Worm (Caenorhabditis elegans): ENCODE measurements around the gene F10G2.1.
A peak's percentile ranks its signal among the peaks of the same experiment; 100 is the strongest.

Gene F10G2.1

DNA sequence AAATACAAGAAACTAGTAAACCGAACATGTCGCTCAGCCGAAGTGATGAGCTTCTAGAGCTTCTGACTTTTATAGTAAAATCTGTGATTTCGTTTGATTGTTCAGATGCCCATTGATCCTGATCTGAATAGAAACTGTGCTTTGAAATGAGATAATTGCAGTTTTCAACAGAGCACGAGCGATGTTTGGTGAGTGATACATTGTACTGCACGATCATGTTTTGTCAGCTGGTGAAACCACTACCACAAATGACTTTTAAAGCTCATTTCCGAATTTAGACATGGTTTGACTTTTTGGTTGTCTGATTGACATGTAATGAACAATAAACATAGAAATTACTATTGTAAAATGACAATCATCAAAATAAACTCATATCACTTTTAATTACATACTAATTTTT is 23.1 kb downstream of the F10G2.1 start, which contains the start of gene tag-293:
tag-293 (minus strand) TSS at position 101 of the 400 bp plus-strand sequence.
- no peak for TF ChIP-seq nhr-25 (tag; optimal IDR thresholded peaks at IDR 0.05)
- TF ChIP-seq nhr-21 (tag; optimal IDR thresholded peaks at IDR 0.05) = no peak
- no peak for TF ChIP-seq gmeb-1 (tag; optimal IDR thresholded peaks at IDR 0.05)
- TF ChIP-seq snpc-4 (tag; optimal IDR thresholded peaks at IDR 0.05) = no peak
- no peak for TF ChIP-seq sem-4 (tag; optimal IDR thresholded peaks at IDR 0.05)
- TF ChIP-seq blmp-1 (tag; optimal IDR thresholded peaks at IDR 0.05; ENCODE audit: insufficient read depth) = no peak
- TF ChIP-seq unc-55 (GFP tag; optimal IDR thresholded peaks at IDR 0.05) = no peak
- TF ChIP-seq ceh-16 (tag; optimal IDR thresholded peaks at IDR 0.05) = no peak
- TF ChIP-seq skn-1 (tag; optimal IDR thresholded peaks at IDR 0.05) = no peak
- no peak for TF ChIP-seq ztf-1 (GFP tag; conservative IDR thresholded peaks at IDR 0.05)
- no peak for TF ChIP-seq sma-9 (GFP tag; optimal IDR thresholded peaks at IDR 0.05)
- TF ChIP-seq sma-9 (tag; optimal IDR thresholded peaks at IDR 0.05) = no peak
- no peak for TF ChIP-seq nhr-77 (tag; optimal IDR thresholded peaks at IDR 0.05)
- TF ChIP-seq lsy-2 (tag; optimal IDR thresholded peaks at IDR 0.05) = no peak
- no peak for TF ChIP-seq nhr-237 (tag; optimal IDR thresholded peaks at IDR 0.05)
- no peak for TF ChIP-seq dmd-4 (tag; optimal IDR thresholded peaks at IDR 0.05)
- TF ChIP-seq zag-1 (tag; optimal IDR thresholded peaks at IDR 0.05) = no peak
- no peak for TF ChIP-seq ztf-4 (tag; optimal IDR thresholded peaks at IDR 0.05)
- TF ChIP-seq elt-3 (tag; optimal IDR thresholded peaks at IDR 0.05) = no peak

DNA sequence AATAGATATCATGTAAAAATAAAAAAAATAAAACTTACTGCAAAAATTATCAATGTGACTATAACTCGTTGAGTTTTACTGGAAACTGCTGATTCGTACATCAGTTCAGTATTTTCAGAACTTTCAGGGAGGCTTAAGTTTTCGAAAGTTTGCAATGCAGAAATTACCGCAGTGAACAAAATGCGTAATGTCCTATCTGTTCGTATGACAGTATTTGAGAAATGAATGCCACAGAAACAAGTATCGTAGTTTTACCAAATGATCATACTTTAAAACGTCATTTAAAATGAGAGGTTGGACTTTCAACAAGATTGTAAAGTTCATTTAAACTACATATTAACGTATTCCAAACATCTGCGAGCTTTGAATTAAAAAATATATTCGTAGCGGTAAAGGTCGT is 24.3 kb downstream of the F10G2.1 start, which contains the start of gene C03G6.21:
C03G6.21 (minus strand) TSS at position 101 of the 400 bp plus-strand sequence.
- TF ChIP-seq nhr-10 (tag; optimal IDR thresholded peaks at IDR 0.05) = no peak
- TF ChIP-seq ztf-11 (tag; optimal IDR thresholded peaks at IDR 0.05) = no peak
- TF ChIP-seq nhr-23 (tag; optimal IDR thresholded peaks at IDR 0.05) = no peak
- TF ChIP-seq aly-2 (tag; optimal IDR thresholded peaks at IDR 0.05) = no peak
- TF ChIP-seq ZK546.5 (tag; optimal IDR thresholded peaks at IDR 0.05) = no peak
- no peak for TF ChIP-seq peb-1 (tag; optimal IDR thresholded peaks at IDR 0.05)
- no peak for TF ChIP-seq nhr-237 (tag; optimal IDR thresholded peaks at IDR 0.05)
- TF ChIP-seq nhr-6 (tag; optimal IDR thresholded peaks at IDR 0.05) = no peak
- TF ChIP-seq lin-13 (GFP tag; optimal IDR thresholded peaks at IDR 0.05) = no peak
- TF ChIP-seq skn-1 (tag; optimal IDR thresholded peaks at IDR 0.05) = no peak
- TF ChIP-seq ceh-16 (tag; optimal IDR thresholded peaks at IDR 0.05) = no peak
- no peak for TF ChIP-seq alr-1 (tag; optimal IDR thresholded peaks at IDR 0.05)
- TF ChIP-seq ztf-4 (tag; optimal IDR thresholded peaks at IDR 0.05) = no peak

DNA sequence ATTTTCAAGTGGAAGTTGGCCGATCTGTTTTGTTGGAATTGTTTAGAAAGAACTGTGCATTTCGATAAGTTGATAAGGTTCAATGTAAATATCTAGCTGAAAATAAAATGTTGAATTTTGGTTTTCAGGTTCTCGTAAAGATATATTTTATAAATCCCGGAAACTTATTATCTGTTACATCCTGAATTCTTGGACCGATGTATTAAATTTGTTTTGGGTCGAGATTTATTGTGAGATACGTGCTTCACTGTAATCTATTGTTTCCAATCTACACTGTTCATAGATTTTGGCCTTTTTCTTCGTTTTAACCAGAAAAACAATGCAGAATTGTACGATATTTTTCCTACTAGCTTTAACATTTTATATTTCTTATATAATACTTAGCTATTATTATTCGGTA is 24.8 kb downstream of the F10G2.1 start, which contains the start of gene C03G6.6:
C03G6.6 (plus strand) TSS at position 301 of the 400 bp plus-strand sequence.
- no peak for TF ChIP-seq ZK546.5 (tag; optimal IDR thresholded peaks at IDR 0.05)
- no peak for TF ChIP-seq dmd-4 (tag; optimal IDR thresholded peaks at IDR 0.05)
- TF ChIP-seq nhr-12 (tag; optimal IDR thresholded peaks at IDR 0.05) = no peak
- no peak for TF ChIP-seq nhr-129 (tag; optimal IDR thresholded peaks at IDR 0.05)

DNA sequence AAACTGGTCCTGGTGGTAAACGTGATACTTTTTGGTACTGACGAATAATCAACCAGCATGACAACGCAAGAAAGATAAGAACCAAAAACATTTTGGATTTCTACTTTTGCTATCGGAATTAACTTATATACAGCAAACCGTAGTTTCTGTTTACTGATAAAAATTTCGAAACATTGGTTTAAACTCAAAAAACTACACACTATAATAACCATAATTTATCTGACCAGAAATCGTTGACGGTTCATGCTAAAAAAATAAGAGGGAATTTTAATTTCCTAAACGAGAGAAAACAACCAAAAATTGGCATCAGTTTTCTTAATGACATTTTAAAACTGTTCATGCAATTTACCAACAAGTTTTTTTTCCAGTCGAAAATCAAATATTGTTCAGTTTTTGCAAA is 29.3 kb downstream of the F10G2.1 start, which contains the start of gene cyp-35A1:
cyp-35A1 (minus strand) TSS at position 101 of the 400 bp plus-strand sequence.
- TF ChIP-seq nhr-11 (tag; optimal IDR thresholded peaks at IDR 0.05) (no peak), nhr-12 (tag; optimal IDR thresholded peaks at IDR 0.05) (no peak), lin-13 (GFP tag; optimal IDR thresholded peaks at IDR 0.05) (no peak), elt-1 (tag; optimal IDR thresholded peaks at IDR 0.05) (no peak), lsy-2 (tag; optimal IDR thresholded peaks at IDR 0.05) (no peak), ztf-4 (tag; optimal IDR thresholded peaks at IDR 0.05) (no peak), unc-39 (tag; optimal IDR thresholded peaks at IDR 0.05) (no peak), lin-39 (tag; optimal IDR thresholded peaks at IDR 0.05) (no peak), ceh-16 (tag; optimal IDR thresholded peaks at IDR 0.05) (no peak)

DNA sequence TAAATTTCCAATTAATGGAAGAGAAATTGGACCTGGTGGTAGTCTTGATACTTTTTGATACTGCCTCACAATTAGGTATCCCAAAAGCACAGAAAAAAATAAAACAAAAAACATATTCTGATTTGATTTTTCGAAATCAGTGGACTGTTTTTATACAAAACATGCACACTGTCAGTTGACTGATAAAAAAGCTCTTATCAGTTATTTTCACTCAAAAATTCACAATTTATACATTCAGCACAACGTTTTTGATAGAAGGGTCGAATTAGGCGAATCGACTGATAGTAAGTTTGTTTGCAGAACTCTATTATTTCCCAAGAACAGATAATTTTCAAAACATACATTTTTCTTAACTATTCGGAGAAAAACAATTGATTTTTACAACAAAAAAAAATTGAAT is 31.7 kb downstream of the F10G2.1 start, which contains the start of gene cyp-35A2:
cyp-35A2 (minus strand) TSS at position 124 of the 400 bp plus-strand sequence.
- TF ChIP-seq lin-11 (tag; optimal IDR thresholded peaks at IDR 0.05) = no peak
- TF ChIP-seq fos-1 (tag; optimal IDR thresholded peaks at IDR 0.05) = peak; percentile 67
- TF ChIP-seq gmeb-1 (tag; optimal IDR thresholded peaks at IDR 0.05) = peak; percentile 27

Measured in whole organism, L2 larva.